Fruit fly (Drosophila melanogaster) whole organism, embryonic: ENCODE data around the gene hob.

Experiments used
- CG10209 ChIP-seq: fragments of 200-800 bp; sonication (Bioruptor generic); optimal IDR thresholded peaks from 3 replicates; lab custom pipeline; 2017; ENCODE audit warnings: missing biosample characterization, mild to moderate bottlenecking, missing genetic modification characterization, missing genetic modification reagents
- CG10321 ChIP-seq: fragments of 200-800 bp; sonication (Bioruptor generic); IDR thresholded peaks from 2 replicates; pipeline ENCODE4 v1.3.6; 2022; ENCODE audit warnings: missing biosample characterization, missing genetic modification characterization
- CG11695 ChIP-seq: fragments of 200-800 bp; sonication (Bioruptor generic); IDR thresholded peaks from 3 replicates; pipeline ENCODE4 v1.3.6; 2022; ENCODE audit warnings: missing biosample characterization, missing genetic modification characterization
- CG11723 ChIP-seq: fragments of 200-800 bp; sonication (Bioruptor generic); optimal IDR thresholded peaks from 2 replicates; lab custom pipeline; 2017; ENCODE audit warnings: missing biosample characterization, mild to moderate bottlenecking, missing genetic modification characterization
- CG12155 ChIP-seq: fragments of 200-800 bp; sonication (Bioruptor generic); optimal IDR thresholded peaks from 3 replicates; lab custom pipeline; 2016; ENCODE audit warnings: missing biosample characterization, missing genetic modification characterization
- CG12744 ChIP-seq: fragments of 200-800 bp; sonication (Bioruptor generic); optimal IDR thresholded peaks from 2 replicates; lab custom pipeline; 2016; ENCODE audit warnings: missing biosample characterization, missing genetic modification characterization
- CG13296 ChIP-seq: fragments of 200-800 bp; sonication (Bioruptor generic); optimal IDR thresholded peaks from 3 replicates; lab custom pipeline; 2018; ENCODE audit warnings: missing biosample characterization, mild to moderate bottlenecking, missing genetic modification characterization
- CG13424 ChIP-seq: fragments of 200-800 bp; sonication (Bioruptor generic); optimal IDR thresholded peaks from 2 replicates; lab custom pipeline; 2019; ENCODE audit warnings: missing biosample characterization, mild to moderate bottlenecking, missing genetic modification characterization, moderate library complexity
- CG16815 ChIP-seq: fragments of 200-800 bp; sonication (Bioruptor generic); optimal IDR thresholded peaks from 3 replicates; lab custom pipeline; 2017; ENCODE audit warnings: missing biosample characterization, mild to moderate bottlenecking, missing genetic modification characterization
- CG17186 ChIP-seq: fragments of 200-800 bp; sonication (Bioruptor generic); optimal IDR thresholded peaks from 3 replicates; lab custom pipeline; 2017; ENCODE audit warnings: missing biosample characterization, missing genetic modification reagents, missing genetic modification characterization
- CG1792 ChIP-seq: fragments of 200-800 bp; sonication (Bioruptor generic); optimal IDR thresholded peaks from 2 replicates; lab custom pipeline; 2016; ENCODE audit warnings: missing biosample characterization, missing genetic modification characterization
- CG18476 ChIP-seq: fragments of 200-800 bp; sonication (Bioruptor generic); optimal IDR thresholded peaks from 2 replicates; lab custom pipeline; 2016; ENCODE audit warnings: missing biosample characterization, mild to moderate bottlenecking, missing genetic modification characterization
- CG2129 ChIP-seq: fragments of 200-800 bp; sonication (Bioruptor generic); IDR thresholded peaks from 2 replicates; pipeline ENCODE4 v1.3.6; 2022; ENCODE audit warnings: missing biosample characterization, missing genetic modification characterization; ENCODE audit not compliant: partially characterized antibody
- CG2712 ChIP-seq: fragments of 200-800 bp; optimal IDR thresholded peaks from 3 replicates; lab custom pipeline; 2019; ENCODE audit warnings: missing biosample characterization, mild to moderate bottlenecking, missing genetic modification characterization, moderate library complexity
- CG31441 ChIP-seq: fragments of 200-800 bp; sonication (Bioruptor generic); IDR thresholded peaks from 2 replicates; pipeline ENCODE4 v1.3.6; 2022; ENCODE audit warnings: missing biosample characterization, missing genetic modification characterization
- CG3995 ChIP-seq: fragments of 200-800 bp; sonication (Bioruptor generic); optimal IDR thresholded peaks from 3 replicates; lab custom pipeline; 2016; ENCODE audit warnings: missing biosample characterization, missing genetic modification characterization
- CG4282 ChIP-seq: fragments of 200-800 bp; sonication (Bioruptor generic); optimal IDR thresholded peaks from 2 replicates; lab custom pipeline; 2016; ENCODE audit warnings: missing biosample characterization, missing genetic modification characterization
- CG43689 ChIP-seq: fragments of 200-800 bp; sonication (Bioruptor generic); IDR thresholded peaks from 2 replicates; pipeline ENCODE4 v1.3.6; 2022; ENCODE audit warnings: missing biosample characterization, missing genetic modification characterization
- CG8359 ChIP-seq: fragments of 200-800 bp; sonication (Bioruptor generic); optimal IDR thresholded peaks from 2 replicates; lab custom pipeline; 2017; ENCODE audit warnings: missing biosample characterization, mild to moderate bottlenecking, missing genetic modification characterization, borderline replicate concordance
- Chrac-16 ChIP-seq: fragments of 200-800 bp; sonication (Bioruptor generic); optimal IDR thresholded peaks from 3 replicates; lab custom pipeline; 2016; ENCODE audit warnings: missing biosample characterization, missing genetic modification characterization
- CkIIα-i1 ChIP-seq: fragments of 200-800 bp; sonication (Bioruptor generic); IDR thresholded peaks from 2 replicates; pipeline ENCODE4 v1.3.6; 2022; ENCODE audit warnings: missing biosample characterization, missing genetic modification characterization
- Dek ChIP-seq: fragments of 200-800 bp; sonication (Bioruptor generic); optimal IDR thresholded peaks from 3 replicates; lab custom pipeline; 2019; ENCODE audit warnings: missing biosample characterization, mild to moderate bottlenecking, missing genetic modification characterization, moderate library complexity
- Dip3 ChIP-seq: fragments of 200-800 bp; sonication (Bioruptor generic); optimal IDR thresholded peaks from 3 replicates; lab custom pipeline; 2016; ENCODE audit warnings: missing biosample characterization, missing genetic modification characterization
- HHEX ChIP-seq: fragments of 200-800 bp; sonication (Bioruptor generic); optimal IDR thresholded peaks from 3 replicates; lab custom pipeline; 2017; ENCODE audit warnings: missing biosample characterization, mild to moderate bottlenecking, missing genetic modification characterization, missing genetic modification reagents
- HLH3B ChIP-seq: fragments of 200-800 bp; sonication (Bioruptor generic); IDR thresholded peaks from 2 replicates; pipeline ENCODE4 v1.3.6; 2022; ENCODE audit warnings: missing biosample characterization, missing genetic modification characterization
- Lim3 ChIP-seq: fragments of 200-800 bp; sonication (Bioruptor generic); IDR thresholded peaks from 2 replicates; pipeline ENCODE4 v1.3.6; 2022; ENCODE audit warnings: missing biosample characterization, missing genetic modification characterization
- Lpt ChIP-seq: fragments of >200 bp; optimal IDR thresholded peaks from 2 replicates; lab custom pipeline; 2018; ENCODE audit warnings: missing biosample characterization, missing genetic modification characterization
- Med ChIP-seq: fragments of 200-800 bp; sonication (Bioruptor generic); peaks from one replicate; lab custom pipeline; 2016; ENCODE audit warnings: missing biosample characterization, missing genetic modification characterization, mild to moderate bottlenecking, inconsistent platforms, moderate library complexity
- Meics ChIP-seq: fragments of 200-800 bp; sonication (Bioruptor generic); optimal IDR thresholded peaks from 2 replicates; lab custom pipeline; 2017; ENCODE audit warnings: missing biosample characterization, mild to moderate bottlenecking, missing genetic modification characterization
- Mrtf ChIP-seq: fragments of 200-800 bp; sonication (Bioruptor generic); IDR thresholded peaks from 3 replicates; pipeline ENCODE4 v1.3.6; 2022; ENCODE audit warnings: missing biosample characterization, missing genetic modification characterization
- Myb ChIP-seq: fragments of 200-800 bp; sonication (Bioruptor generic); optimal IDR thresholded peaks from 2 replicates; lab custom pipeline; 2016; ENCODE audit warnings: missing biosample characterization, missing genetic modification characterization
- Opbp ChIP-seq: fragments of 200-800 bp; sonication (Bioruptor generic); IDR thresholded peaks from 3 replicates; pipeline ENCODE4 v1.3.6; 2022; ENCODE audit warnings: missing biosample characterization, missing genetic modification characterization; ENCODE audit not compliant: partially characterized antibody
- Pdp1 ChIP-seq, 2 experiments: fragments of 200-800 bp; sonication (Bioruptor generic); optimal IDR thresholded peaks; 3 replicates each; lab custom pipeline; 2016; ENCODE audit warnings: missing biosample characterization in 2 of 2, missing genetic modification characterization in 2 of 2, mild to moderate bottlenecking in 1 of 2, moderate library complexity in 1 of 2
- Ptx1 ChIP-seq: fragments of 200-800 bp; sonication (Bioruptor generic); IDR thresholded peaks from 2 replicates; pipeline ENCODE4 v1.3.6; 2022; ENCODE audit warnings: missing biosample characterization, missing genetic modification characterization
- Rfx ChIP-seq: fragments of 200-800 bp; sonication (Bioruptor generic); IDR thresholded peaks from 2 replicates; pipeline ENCODE4 v1.3.6; 2022; ENCODE audit warnings: missing biosample characterization, missing genetic modification characterization
- Stat92E ChIP-seq, 3 experiments: fragments of >200 bp in 2 of 3; fragments of 200-800 bp in 1 of 3; sonication (Bioruptor generic) in 1 of 3; optimal IDR thresholded peaks; 2 replicates each; lab custom pipeline; 2017 to 2019; ENCODE audit warnings: missing biosample characterization in 3 of 3, missing genetic modification characterization in 3 of 3, mild to moderate bottlenecking in 1 of 3, moderate library complexity in 1 of 3
- ab ChIP-seq: fragments of 200-800 bp; sonication (Bioruptor generic); optimal IDR thresholded peaks from 2 replicates; lab custom pipeline; 2016; ENCODE audit warnings: missing biosample characterization, missing genetic modification characterization
- abd-A ChIP-seq: fragments of 200-800 bp; sonication (Bioruptor generic); optimal IDR thresholded peaks from 3 replicates; lab custom pipeline; 2019; ENCODE audit warnings: missing biosample characterization, mild to moderate bottlenecking, missing genetic modification characterization, moderate library complexity
- aop ChIP-seq: fragments of 200-800 bp; sonication (Bioruptor generic); IDR thresholded peaks from 2 replicates; pipeline ENCODE4 v1.3.6; 2022; ENCODE audit warnings: missing biosample characterization, missing genetic modification characterization
- ase ChIP-seq: fragments of 200-800 bp; sonication (Bioruptor generic); IDR thresholded peaks from 3 replicates; pipeline ENCODE4 v1.3.6; 2022; ENCODE audit warnings: missing biosample characterization, missing genetic modification characterization
- cg ChIP-seq: fragments of 200-800 bp; sonication (Bioruptor generic); optimal IDR thresholded peaks from 3 replicates; lab custom pipeline; 2019; ENCODE audit warnings: missing biosample characterization, mild to moderate bottlenecking, missing genetic modification characterization, moderate library complexity
- dmrt99B ChIP-seq: fragments of 200-800 bp; sonication (Bioruptor generic); optimal IDR thresholded peaks from 2 replicates; lab custom pipeline; 2018; ENCODE audit warnings: missing biosample characterization, mild to moderate bottlenecking, missing genetic modification characterization, moderate library complexity
- en ChIP-seq: fragments of 200-800 bp; sonication (Bioruptor generic); optimal IDR thresholded peaks from 2 replicates; lab custom pipeline; 2016; ENCODE audit warnings: missing biosample characterization, missing genetic modification characterization
- h ChIP-seq: fragments of >200 bp; optimal IDR thresholded peaks from 2 replicates; lab custom pipeline; 2017
- inv ChIP-seq: fragments of 200-800 bp; sonication (Bioruptor generic); IDR thresholded peaks from 2 replicates; pipeline ENCODE4 v1.3.6; 2022; ENCODE audit warnings: missing biosample characterization, missing genetic modification characterization; ENCODE audit not compliant: partially characterized antibody
- kay ChIP-seq: fragments of 200-800 bp; sonication (Bioruptor generic); optimal IDR thresholded peaks from 2 replicates; lab custom pipeline; 2016; ENCODE audit warnings: missing biosample characterization, missing genetic modification characterization
- odd ChIP-seq: fragments of 200-800 bp; sonication (Bioruptor generic); optimal IDR thresholded peaks from 2 replicates; lab custom pipeline; 2017; ENCODE audit warnings: missing biosample characterization, mild to moderate bottlenecking, missing genetic modification characterization
- sd ChIP-seq: fragments of 200-800 bp; sonication (Bioruptor generic); optimal IDR thresholded peaks from 3 replicates; lab custom pipeline; 2018; ENCODE audit warnings: missing biosample characterization, mild to moderate bottlenecking, missing genetic modification characterization, moderate library complexity
- sim ChIP-seq: fragments of 200-800 bp; sonication (Bioruptor generic); IDR thresholded peaks from 2 replicates; pipeline ENCODE4 v1.3.6; 2022; ENCODE audit warnings: missing biosample characterization, missing genetic modification characterization
- so ChIP-seq: fragments of 200-800 bp; sonication (Bioruptor generic); IDR thresholded peaks from 3 replicates; pipeline ENCODE4 v1.3.6; 2022; ENCODE audit warnings: missing biosample characterization, missing genetic modification characterization
- trh ChIP-seq: fragments of 200-800 bp; sonication (Bioruptor generic); optimal IDR thresholded peaks from 2 replicates; lab custom pipeline; 2016; ENCODE audit warnings: missing biosample characterization, missing genetic modification characterization

hob gene

DNA sequence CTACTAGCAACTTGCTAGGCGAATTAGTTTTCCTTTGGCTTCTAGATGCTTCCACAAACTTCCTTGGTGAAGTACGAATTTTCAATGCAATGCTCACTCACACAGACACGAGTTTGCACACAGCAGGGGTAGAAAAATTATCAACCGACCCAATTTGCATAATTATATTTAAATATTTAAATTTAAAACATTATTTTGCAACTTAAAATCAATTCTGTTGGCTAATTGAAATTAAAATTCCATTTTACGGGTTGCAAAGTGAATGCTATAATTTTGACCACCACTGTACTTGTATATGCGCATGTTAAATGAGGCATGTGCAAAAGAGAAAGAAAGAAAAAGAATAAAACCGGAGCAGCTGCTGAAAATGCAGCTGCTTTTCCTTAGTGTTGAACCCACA lies 24.7 kb downstream of the hob start (continued):
- TF ChIP-seq abd-A (tag; lab: Kevin White, UChicago) (peak; percentile 41), Chrac-16 (GFP tag; lab: Kevin White, UChicago) (peak; percentile 87), so (GFP tag; lab: Robert Waterston, UW) (peak; percentile 93), aop (peak; percentile 59; the same call in 1 of the 2 replicates), odd (GFP tag; lab: Kevin White, UChicago) (peak; percentile 86), Meics (peak; percentile 94), Lim3 (GFP tag; lab: Robert Waterston, UW) (peak; percentile 55), Lpt (GFP tag; lab: Kevin White, UChicago) (no peak), CG1792 (peak; percentile 50), cg (GFP tag; lab: Kevin White, UChicago) (peak; percentile 62), CG13424 (tag; lab: Kevin White, UChicago) (peak; percentile 93), ase (peak; percentile 88), Mrtf (peak; percentile 86), CG12155 (GFP tag; lab: Kevin White, UChicago) (peak; percentile 84), sd (tag; lab: Kevin White, UChicago) (peak; percentile 79), CG17186 (GFP tag; lab: Kevin White, UChicago) (peak; percentile 47), CkIIα-i1 (0 out of 2 replicates have a peak, but pooled peaks have one; percentile 15), Opbp (GFP tag; lab: Robert Waterston, UW) (no peak), en (GFP tag; lab: Kevin White, UChicago) (peak; percentile 24), Myb (GFP tag; lab: Kevin White, UChicago) (peak; percentile 32), CG3995 (GFP tag; lab: Kevin White, UChicago) (peak; percentile 36), h (lab: Kevin White, UChicago) (no peak), inv (GFP tag; lab: Robert Waterston, UW) (no peak), CG10209 (GFP tag; lab: Kevin White, UChicago) (peak; percentile 92), Ptx1 (GFP tag; lab: Robert Waterston, UW) (peak; percentile 95), kay (GFP tag; lab: Kevin White, UChicago) (peak; percentile 80), CG8359 (GFP tag; lab: Kevin White, UChicago) (peak; percentile 73), CG12744 (peak; percentile 3), CG4282 (GFP tag; lab: Kevin White, UChicago) (no peak), CG18476 (GFP tag; lab: Kevin White, UChicago) (peak; percentile 86), sim (GFP tag; lab: Robert Waterston, UW) (peak; percentile 92), CG11723 (peak; percentile 83), CG43689 (GFP tag; lab: Robert Waterston, UW) (peak; percentile 77), Rfx (GFP tag; lab: Robert Waterston, UW) (peak; percentile 92), CG31441 (GFP tag; lab: Robert Waterston, UW) (peak; percentile 96), dmrt99B (tag; lab: Kevin White, UChicago) (peak; percentile 96), Stat92E (GFP tag; optimal IDR thresholded peaks at IDR 0.05; lab: Kevin White, UChicago) (no peak), Med (GFP tag; lab: Kevin White, UChicago) (peak; percentile 91), Dek (tag; lab: Kevin White, UChicago) (peak; percentile 93), Pdp1 (GFP tag; optimal IDR thresholded peaks at IDR 0.05; lab: Kevin White, UChicago) (peak; percentile 55), Dip3 (GFP tag; lab: Kevin White, UChicago) (peak; percentile 61), CG2712 (tag; lab: Kevin White, UChicago) (peak; percentile 95), CG10321 (GFP tag; lab: Robert Waterston, UW) (peak; percentile 76), CG2129 (no peak), HHEX (GFP tag; lab: Kevin White, UChicago) (peak; percentile 94), ab (GFP tag; lab: Kevin White, UChicago) (no peak), CG16815 (GFP tag; lab: Kevin White, UChicago) (peak; percentile 85), CG13296 (GFP tag; lab: Kevin White, UChicago) (peak; percentile 92), trh (GFP tag; lab: Kevin White, UChicago) (peak; percentile 68), HLH3B (GFP tag; lab: Robert Waterston, UW) (peak; percentile 95), CG11695 (GFP tag; lab: Robert Waterston, UW) (peak; percentile 97)
